Fruit fly (Drosophila melanogaster) whole organism, embryonic: ENCODE measurements around the gene I-2.

Experiments used
- Abd-B ChIP-seq: fragments of 200-800 bp; sonication (Bioruptor generic); optimal IDR thresholded peaks from 2 replicates; lab custom pipeline; 2018; ENCODE audit warnings: missing biosample characterization, mild to moderate bottlenecking, missing genetic modification characterization, moderate library complexity
- CG1024 ChIP-seq: fragments of 200-800 bp; sonication (Bioruptor generic); IDR thresholded peaks from 2 replicates; pipeline ENCODE4 v1.3.6; 2022; ENCODE audit warnings: missing biosample characterization, missing genetic modification characterization
- CG10267 ChIP-seq: fragments of 200-800 bp; sonication (Bioruptor generic); optimal IDR thresholded peaks from 2 replicates; lab custom pipeline; 2018; ENCODE audit warnings: missing biosample characterization, mild to moderate bottlenecking, missing genetic modification characterization, moderate library complexity
- CG11560 ChIP-seq: fragments of 200-800 bp; sonication (Bioruptor generic); IDR thresholded peaks from 3 replicates; pipeline ENCODE4 v1.3.6; 2022; ENCODE audit warnings: missing biosample characterization, missing genetic modification characterization
- CG12744 ChIP-seq: fragments of 200-800 bp; sonication (Bioruptor generic); optimal IDR thresholded peaks from 2 replicates; lab custom pipeline; 2016; ENCODE audit warnings: missing biosample characterization, missing genetic modification characterization
- CG13287 ChIP-seq: fragments of 200-800 bp; sonication (Bioruptor generic); IDR thresholded peaks from 2 replicates; pipeline ENCODE4 v1.3.6; 2022; ENCODE audit warnings: missing biosample characterization, missing genetic modification characterization; ENCODE audit not compliant: partially characterized antibody
- CG13296 ChIP-seq: fragments of 200-800 bp; sonication (Bioruptor generic); optimal IDR thresholded peaks from 3 replicates; lab custom pipeline; 2018; ENCODE audit warnings: missing biosample characterization, mild to moderate bottlenecking, missing genetic modification characterization
- CG13424 ChIP-seq: fragments of 200-800 bp; sonication (Bioruptor generic); optimal IDR thresholded peaks from 2 replicates; lab custom pipeline; 2019; ENCODE audit warnings: missing biosample characterization, mild to moderate bottlenecking, missing genetic modification characterization, moderate library complexity
- CG2129 ChIP-seq: fragments of 200-800 bp; sonication (Bioruptor generic); IDR thresholded peaks from 2 replicates; pipeline ENCODE4 v1.3.6; 2022; ENCODE audit warnings: missing biosample characterization, missing genetic modification characterization; ENCODE audit not compliant: partially characterized antibody
- CG30020 ChIP-seq: fragments of 200-800 bp; optimal IDR thresholded peaks from 2 replicates; lab custom pipeline; 2019; ENCODE audit warnings: missing biosample characterization, mild to moderate bottlenecking, missing genetic modification characterization, moderate library complexity
- CG3726 ChIP-seq: fragments of 200-800 bp; sonication (Bioruptor generic); IDR thresholded peaks from 3 replicates; pipeline ENCODE4, ENCODE4 v1.3.6; 2022; ENCODE audit warnings: missing biosample characterization, missing genetic modification characterization
- CG42726 ChIP-seq: fragments of 200-800 bp; sonication (Bioruptor generic); IDR thresholded peaks from 2 replicates; pipeline ENCODE4 v1.3.6; 2022; ENCODE audit warnings: missing biosample characterization, missing genetic modification characterization; ENCODE audit not compliant: partially characterized antibody
- CG4820 ChIP-seq: fragments of 200-800 bp; sonication (Bioruptor generic); optimal IDR thresholded peaks from 3 replicates; lab custom pipeline; 2016; ENCODE audit warnings: missing biosample characterization, missing genetic modification characterization
- CG7372 ChIP-seq: fragments of 200-800 bp; sonication (Bioruptor generic); IDR thresholded peaks from 2 replicates; pipeline ENCODE4 v1.3.6; 2022; ENCODE audit warnings: missing biosample characterization, missing genetic modification characterization
- CG7556 ChIP-seq: fragments of 200-800 bp; sonication (Bioruptor generic); optimal IDR thresholded peaks from 2 replicates; lab custom pipeline; 2017; ENCODE audit warnings: missing biosample characterization, mild to moderate bottlenecking, missing genetic modification characterization
- CG7745 ChIP-seq: fragments of 200-800 bp; sonication (Bioruptor generic); optimal IDR thresholded peaks from 2 replicates; lab custom pipeline; 2018; ENCODE audit warnings: missing biosample characterization, mild to moderate bottlenecking, missing genetic modification characterization, moderate library complexity
- CG8478 ChIP-seq: fragments of >200 bp; optimal IDR thresholded peaks from 2 replicates; lab custom pipeline; 2018
- CG9876 ChIP-seq: fragments of 200-800 bp; sonication (Bioruptor generic); optimal IDR thresholded peaks from 2 replicates; lab custom pipeline; 2016; ENCODE audit warnings: missing biosample characterization, missing genetic modification characterization
- Chrac-16 ChIP-seq: fragments of 200-800 bp; sonication (Bioruptor generic); optimal IDR thresholded peaks from 3 replicates; lab custom pipeline; 2016; ENCODE audit warnings: missing biosample characterization, missing genetic modification characterization
- D19A ChIP-seq: fragments of 200-800 bp; optimal IDR thresholded peaks from 3 replicates; lab custom pipeline; 2019; ENCODE audit warnings: missing biosample characterization, mild to moderate bottlenecking, missing genetic modification characterization, moderate library complexity
- D19B ChIP-seq: fragments of 200-800 bp; sonication (Bioruptor generic); optimal IDR thresholded peaks from 2 replicates; lab custom pipeline; 2017; ENCODE audit warnings: missing biosample characterization, mild to moderate bottlenecking, missing genetic modification characterization
- Dfd ChIP-seq, 2 experiments: fragments of >200 bp; optimal IDR thresholded peaks; 2 replicates each; lab custom pipeline; 2017; ENCODE audit warnings: missing biosample characterization in 2 of 2, missing genetic modification characterization in 2 of 2
- Ets65A ChIP-seq: fragments of 200-800 bp; sonication (Bioruptor generic); peaks from one replicate; lab custom pipeline; 2016; ENCODE audit warnings: missing biosample characterization, missing genetic modification characterization
- H15 ChIP-seq: fragments of 200-800 bp; sonication (Bioruptor generic); IDR thresholded peaks from 3 replicates; pipeline ENCODE4 v1.3.6; 2022; ENCODE audit warnings: missing biosample characterization, missing genetic modification characterization
- HLH54F ChIP-seq: fragments of 200-800 bp; sonication (Bioruptor generic); optimal IDR thresholded peaks from 3 replicates; lab custom pipeline; 2016; ENCODE audit warnings: missing biosample characterization, missing genetic modification characterization
- HmgZ ChIP-seq: fragments of 200-800 bp; sonication (Bioruptor generic); optimal IDR thresholded peaks from 2 replicates; lab custom pipeline; 2018; ENCODE audit warnings: missing biosample characterization, mild to moderate bottlenecking, missing genetic modification characterization
- Hmr ChIP-seq: fragments of 200-800 bp; sonication (Bioruptor generic); optimal IDR thresholded peaks from 3 replicates; lab custom pipeline; 2017; ENCODE audit warnings: mild to moderate bottlenecking, missing biosample characterization, missing genetic modification reagents, missing genetic modification characterization
- Lim3 ChIP-seq: fragments of 200-800 bp; sonication (Bioruptor generic); IDR thresholded peaks from 2 replicates; pipeline ENCODE4 v1.3.6; 2022; ENCODE audit warnings: missing biosample characterization, missing genetic modification characterization
- NfI ChIP-seq: fragments of 200-800 bp; sonication (Bioruptor generic); optimal IDR thresholded peaks from 3 replicates; lab custom pipeline; 2018; ENCODE audit warnings: missing biosample characterization, mild to moderate bottlenecking, missing genetic modification characterization, moderate library complexity
- Optix ChIP-seq: fragments of 200-800 bp; sonication (Bioruptor generic); IDR thresholded peaks from 3 replicates; pipeline ENCODE4 v1.3.6; 2022; ENCODE audit warnings: missing biosample characterization, missing genetic modification characterization
- Pdp1 ChIP-seq, 2 experiments: fragments of 200-800 bp; sonication (Bioruptor generic); optimal IDR thresholded peaks; 3 replicates each; lab custom pipeline; 2016; ENCODE audit warnings: missing biosample characterization in 2 of 2, missing genetic modification characterization in 2 of 2, mild to moderate bottlenecking in 1 of 2, moderate library complexity in 1 of 2
- Sry-β ChIP-seq: fragments of 200-800 bp; sonication (Bioruptor generic); optimal IDR thresholded peaks from 2 replicates; lab custom pipeline; 2018; ENCODE audit warnings: missing biosample characterization, mild to moderate bottlenecking, missing genetic modification characterization, moderate library complexity
- Vsx1 ChIP-seq: fragments of 200-800 bp; sonication (Bioruptor generic); optimal IDR thresholded peaks from 2 replicates; lab custom pipeline; 2017; ENCODE audit warnings: missing biosample characterization, mild to moderate bottlenecking, missing genetic modification characterization, missing genetic modification reagents
- ac ChIP-seq: fragments of 200-800 bp; sonication (Bioruptor generic); optimal IDR thresholded peaks from 3 replicates; lab custom pipeline; 2017; ENCODE audit warnings: missing biosample characterization, mild to moderate bottlenecking, missing genetic modification characterization
- danr ChIP-seq: fragments of 200-800 bp; sonication (Bioruptor generic); IDR thresholded peaks from 2 replicates; pipeline ENCODE4 v1.3.6; 2022; ENCODE audit warnings: missing biosample characterization, missing genetic modification characterization
- fu2 ChIP-seq: fragments of 200-800 bp; sonication (Bioruptor generic); optimal IDR thresholded peaks from 2 replicates; lab custom pipeline; 2016; ENCODE audit warnings: missing biosample characterization, missing genetic modification characterization
- lab ChIP-seq: fragments of 200-800 bp; sonication (Bioruptor generic); optimal IDR thresholded peaks from 3 replicates; lab custom pipeline; 2017; ENCODE audit warnings: missing biosample characterization, missing genetic modification characterization, mild to moderate bottlenecking, moderate library complexity, missing genetic modification reagents
- lilli ChIP-seq: fragments of 200-800 bp; sonication (Bioruptor generic); optimal IDR thresholded peaks from 3 replicates; lab custom pipeline; 2016; ENCODE audit warnings: missing biosample characterization, missing genetic modification characterization
- lmd ChIP-seq: fragments of 200-800 bp; sonication (Bioruptor generic); IDR thresholded peaks from 2 replicates; pipeline ENCODE4 v1.3.6; 2022; ENCODE audit warnings: missing biosample characterization, missing genetic modification characterization
- mld ChIP-seq: fragments of 200-800 bp; sonication (Bioruptor generic); IDR thresholded peaks from 3 replicates; pipeline ENCODE4 v1.3.6; 2022; ENCODE audit warnings: missing biosample characterization, missing genetic modification characterization; ENCODE audit not compliant: partially characterized antibody
- nmo ChIP-seq: fragments of 200-800 bp; sonication (Bioruptor generic); optimal IDR thresholded peaks from 2 replicates; lab custom pipeline; 2018; ENCODE audit warnings: missing biosample characterization, mild to moderate bottlenecking, missing genetic modification characterization, moderate library complexity
- pho ChIP-seq: fragments of 200-800 bp; sonication (Bioruptor generic); optimal IDR thresholded peaks from 2 replicates; lab custom pipeline; 2016; ENCODE audit warnings: missing biosample characterization, missing genetic modification characterization
- prd ChIP-seq, 3 experiments: fragments of >200 bp in 2 of 3; fragments of 200-800 bp in 1 of 3; sonication (Bioruptor generic) in 1 of 3; optimal IDR thresholded peaks in 2 of 3; IDR thresholded peaks in 1 of 3; 2 replicates in 2 of 3; 3 replicates in 1 of 3; pipeline versions ENCODE4 v1.3.6 to Lab custom; 2017 to 2022; ENCODE audit warnings: missing biosample characterization in 1 of 3, missing genetic modification characterization in 1 of 3
- pum ChIP-seq: fragments of 200-800 bp; sonication (Bioruptor generic); optimal IDR thresholded peaks from 2 replicates; lab custom pipeline; 2016; ENCODE audit warnings: missing biosample characterization, missing genetic modification characterization
- sens ChIP-seq: fragments of 200-800 bp; sonication (Bioruptor generic); peaks from one replicate; lab custom pipeline; 2016; ENCODE audit warnings: missing biosample characterization, missing genetic modification characterization
- sisA ChIP-seq: fragments of 200-800 bp; sonication (Bioruptor generic); IDR thresholded peaks from 2 replicates; pipeline ENCODE4 v1.3.6; 2022; ENCODE audit warnings: missing biosample characterization, missing genetic modification characterization
- sr ChIP-seq: fragments of 200-800 bp; sonication (Bioruptor generic); IDR thresholded peaks from 3 replicates; pipeline ENCODE4 v1.3.6; 2022; ENCODE audit warnings: missing biosample characterization, missing genetic modification characterization
- tin ChIP-seq: fragments of 200-800 bp; sonication (Bioruptor generic); optimal IDR thresholded peaks from 3 replicates; lab custom pipeline; 2016; ENCODE audit warnings: missing biosample characterization, missing genetic modification characterization

Gene I-2

DNA sequence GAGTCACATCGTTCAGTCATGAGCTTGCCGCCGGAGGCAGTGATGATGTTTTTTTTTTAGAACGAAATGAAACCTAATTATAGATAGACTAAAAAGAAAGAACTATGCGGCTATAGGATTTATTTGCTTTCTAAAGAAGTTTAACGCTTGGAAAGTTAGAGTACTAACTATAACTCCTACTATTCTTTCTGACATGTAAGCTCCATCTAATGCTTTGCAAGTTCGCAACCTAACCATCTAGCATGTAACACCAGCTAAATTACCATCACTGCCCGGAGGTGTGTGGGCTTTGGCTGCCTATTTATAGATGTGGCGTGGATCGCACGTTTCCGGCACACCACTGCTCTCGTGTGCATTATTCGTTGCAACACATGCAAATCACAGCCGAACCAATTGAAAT, 5.4 kb upstream of the I-2 start:
- TF ChIP-seq CG11560 (tag; lab: Robert Waterston, UW) (no peak), Chrac-16 (no peak), Hmr (GFP tag; lab: Kevin White, UChicago) (no peak), H15 (GFP tag; lab: Robert Waterston, UW) (no peak), D19B (GFP tag; lab: Kevin White, UChicago) (no peak), D19A (tag; lab: Kevin White, UChicago) (peak; percentile 60), pum (GFP tag; lab: Kevin White, UChicago) (no peak), CG1024 (GFP tag; lab: Robert Waterston, UW) (no peak), pho (GFP tag; lab: Kevin White, UChicago) (no peak), lab (GFP tag; lab: Kevin White, UChicago) (no peak), Sry-β (GFP tag; lab: Kevin White, UChicago) (peak; percentile 51), sr (GFP tag; lab: Robert Waterston, UW) (peak; percentile 78; the same call in 1 of the 3 replicates), Lim3 (GFP tag; lab: Robert Waterston, UW) (no peak)

dm6 chr3L:9840710-9841109, 4.1 kb upstream of the I-2 start:
- TF ChIP-seq CG9876 (GFP tag; lab: Kevin White, UChicago) (no peak), CG4820 (GFP tag; lab: Kevin White, UChicago) (no peak), CG8478 (lab: Kevin White, UChicago) (peak; percentile 44), Dfd (GFP tag; optimal IDR thresholded peaks at IDR 0.05; lab: Kevin White, UChicago) (peak in 1 of 2 experiments; percentile 44), mld (0 out of 3 replicates have a peak, but pooled peaks have one; percentile 34), Ets65A (GFP tag; lab: Kevin White, UChicago) (peak; percentile 39), CG30020 (no peak), ac (GFP tag; lab: Kevin White, UChicago) (no peak)

dm6 chr3L:9838534-9838933, 1.9 kb upstream of the I-2 start, which contains the start of gene Cdk8:
Cdk8 (minus strand) TSS chr3L:9838670.
- TF ChIP-seq fu2 (GFP tag; lab: Kevin White, UChicago) (peak; percentile 3), tin (GFP tag; lab: Kevin White, UChicago) (peak; percentile 21), nmo (GFP tag; lab: Kevin White, UChicago) (peak; percentile 28), CG42726 (GFP tag; lab: Robert Waterston, UW) (no peak), CG2129 (GFP tag; lab: Robert Waterston, UW) (no peak), prd (optimal IDR thresholded peaks at IDR 0.05; lab: Kevin White, UChicago) (no peak), prd (GFP tag; IDR thresholded peaks at IDR 0.05; lab: Robert Waterston, UW) (peak; percentile 40; the same call in 1 of the 3 replicates), CG3726 (GFP tag; lab: Robert Waterston, UW) (no peak), lab (GFP tag; lab: Kevin White, UChicago) (peak; percentile 29), Optix (GFP tag; lab: Robert Waterston, UW) (no peak), CG7372 (GFP tag; lab: Robert Waterston, UW) (no peak), CG13287 (GFP tag; lab: Robert Waterston, UW) (peak; percentile 10; the same call in 1 of the 2 replicates), Vsx1 (GFP tag; lab: Kevin White, UChicago) (no peak), sens (GFP tag; lab: Kevin White, UChicago) (peak; percentile 84), CG13296 (GFP tag; lab: Kevin White, UChicago) (peak; percentile 40), danr (no peak), sisA (GFP tag; lab: Robert Waterston, UW) (no peak), NfI (GFP tag; lab: Kevin White, UChicago) (peak; percentile 21), CG7745 (tag; lab: Kevin White, UChicago) (no peak), CG13424 (peak; percentile 56), CG12744 (GFP tag; lab: Kevin White, UChicago) (peak; percentile 35), CG10267 (peak; percentile 43), HmgZ (peak; percentile 45), HLH54F (GFP tag; lab: Kevin White, UChicago) (peak; percentile 32), Abd-B (GFP tag; lab: Kevin White, UChicago) (no peak), Pdp1 (GFP tag; optimal IDR thresholded peaks at IDR 0.05; lab: Kevin White, UChicago) (peak; percentile 1 to 23), lilli (GFP tag; lab: Kevin White, UChicago) (peak; percentile 73), CG7556 (GFP tag; lab: Kevin White, UChicago) (peak; percentile 15), lmd (GFP tag; lab: Robert Waterston, UW) (no peak; the same call in 1 of the 2 replicates)
